Worm (Caenorhabditis elegans) whole organism, L1 larva: Measurements from ENCODE around the gene oig-5.

Experiments
- ama-1 ChIP-seq: fragments of 150-350 bp; optimal IDR thresholded peaks from 2 replicates; lab custom pipeline; 2014
- ceh-82 ChIP-seq, 3 experiments: fragments of 150-350 bp in 1 of 3; sonication (generic microtip) in 2 of 3; optimal IDR thresholded peaks; 2 replicates each; lab custom pipeline; 2014 to 2017; ENCODE audit warnings: missing biosample characterization in 3 of 3, missing genetic modification characterization in 3 of 3
- ceh-88 ChIP-seq: fragments of 200-800 bp; sonication (Bioruptor generic); IDR thresholded peaks from 2 replicates; pipeline ENCODE4 v1.3.6; 2022; ENCODE audit warnings: missing genetic modification characterization, missing compliant biosample characterization
- ces-1 ChIP-seq: fragments of 150-350 bp; optimal IDR thresholded peaks from 2 replicates; lab custom pipeline; 2014; ENCODE audit warnings: missing biosample characterization, missing genetic modification reagents, missing genetic modification characterization
- fkh-8 ChIP-seq: sonication (generic microtip); optimal IDR thresholded peaks from 2 replicates; lab custom pipeline; 2016; ENCODE audit warnings: mild to moderate bottlenecking, missing genetic modification characterization, missing compliant biosample characterization
- lsy-2 ChIP-seq, 2 experiments: fragments of 150-350 bp; optimal IDR thresholded peaks; 2 replicates each; lab custom pipeline; 2014; ENCODE audit warnings: missing biosample characterization in 2 of 2, missing genetic modification characterization in 2 of 2
- mdl-1 ChIP-seq, 2 experiments: fragments of 150-350 bp; optimal IDR thresholded peaks; 2 replicates each; lab custom pipeline; 2014 to 2017; ENCODE audit warnings: missing biosample characterization in 2 of 2, missing genetic modification characterization in 2 of 2, inconsistent platforms in 1 of 2
- nhr-71 ChIP-seq: sonication (generic microtip); optimal IDR thresholded peaks from 2 replicates; lab custom pipeline; 2016; ENCODE audit warnings: mild to moderate bottlenecking, missing genetic modification characterization, moderate library complexity, missing compliant biosample characterization
- pag-3 ChIP-seq: sonication (generic microtip); optimal IDR thresholded peaks from 2 replicates; lab custom pipeline; 2017; ENCODE audit warnings: missing genetic modification characterization, mild to moderate bottlenecking, missing compliant biosample characterization, antibody characterized with exemption, borderline replicate concordance; ENCODE audit not compliant: insufficient read depth
- snpc-4 ChIP-seq: fragments of 150-350 bp; optimal IDR thresholded peaks from 2 replicates; lab custom pipeline; 2014; ENCODE audit warnings: missing biosample characterization, missing genetic modification characterization
- unc-62 ChIP-seq: fragments of 150-350 bp; optimal IDR thresholded peaks from 2 replicates; lab custom pipeline; 2014; ENCODE audit warnings: missing biosample characterization, missing genetic modification reagents, missing genetic modification characterization

DNA sequence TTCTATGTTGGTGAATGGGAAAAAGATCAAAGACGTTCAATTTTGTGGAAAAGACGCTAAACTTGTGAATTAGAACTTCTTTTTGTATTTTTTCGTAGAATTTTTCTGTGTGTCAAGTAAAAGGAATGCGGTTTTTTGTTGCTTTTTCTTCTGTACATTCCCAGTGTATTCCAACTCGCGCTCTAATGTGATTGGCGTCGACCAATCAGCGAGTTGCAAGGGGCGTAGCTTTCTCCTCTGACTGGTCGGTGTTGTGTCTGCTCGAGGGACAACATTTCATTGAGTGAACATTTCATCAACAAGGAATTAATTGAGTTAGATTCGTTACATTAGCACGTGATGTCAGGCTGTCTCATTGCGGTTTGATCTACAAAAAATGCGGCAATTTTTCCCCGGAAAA is 6.1 kb upstream of the oig-5 start:
- TF ChIP-seq ama-1 (no peak), lsy-2 (tag; optimal IDR thresholded peaks at IDR 0.05; lab: Kevin White, UChicago) (no peak), fkh-8 (tag; lab: Kevin White, UChicago) (no peak), nhr-71 (tag; lab: Kevin White, UChicago) (no peak), ces-1 (no peak), ceh-82 (tag; optimal IDR thresholded peaks at IDR 0.05; lab: Kevin White, UChicago) (no peak), unc-62 (GFP tag; lab: Kevin White, UChicago) (no peak), snpc-4 (tag; lab: Kevin White, UChicago) (no peak), pag-3 (no peak), ceh-88 (no peak), mdl-1 (tag; optimal IDR thresholded peaks at IDR 0.05; lab: Kevin White, UChicago) (no peak)
